Fruit fly (Drosophila melanogaster): ENCODE results near the gene CG31457.

The CG31457 gene

dm6 chr3R:23138992-23139633, 11.3 kb upstream of the CG31457 start (continued):
- TF ChIP-seq tll (GFP tag; optimal IDR thresholded peaks at IDR 0.05) (no peak), wor (GFP tag; IDR thresholded peaks at IDR 0.05) (no peak), CG13894 (tag; optimal IDR thresholded peaks at IDR 0.05) (peak; percentile 45), HLH3B (GFP tag; IDR thresholded peaks at IDR 0.05) (no peak), hbn (GFP tag; IDR thresholded peaks at IDR 0.05; ENCODE audit: partially characterized antibody) (no peak), ash1 (GFP tag; optimal IDR thresholded peaks at IDR 0.05) (no peak), CG7372 (GFP tag; IDR thresholded peaks at IDR 0.05) (no peak), Hand (GFP tag; optimal IDR thresholded peaks at IDR 0.05) (peak; percentile 5), CG18011 (GFP tag; optimal IDR thresholded peaks at IDR 0.05) (no peak), CG9797 (GFP tag; optimal IDR thresholded peaks at IDR 0.05) (no peak), CkIIα-i1 (GFP tag; IDR thresholded peaks at IDR 0.05) (no peak), CG17328 (GFP tag; IDR thresholded peaks at IDR 0.05) (no peak), zen (tag; optimal IDR thresholded peaks at IDR 0.05) (no peak), CG30020 (tag; optimal IDR thresholded peaks at IDR 0.05) (no peak), amos (GFP tag; IDR thresholded peaks at IDR 0.05; ENCODE audit: partially characterized antibody) (no peak), B-H1 (GFP tag; IDR thresholded peaks at IDR 0.05) (no peak), fd102C (GFP tag; optimal IDR thresholded peaks at IDR 0.05) (no peak), CG4617 (GFP tag; optimal IDR thresholded peaks at IDR 0.05; ENCODE audit: borderline replicate concordance) (no peak), CG14965 (GFP tag; optimal IDR thresholded peaks at IDR 0.05; ENCODE audit: borderline replicate concordance) (no peak), stc (GFP tag; IDR thresholded peaks at IDR 0.05) (no peak), CG15011 (GFP tag; optimal IDR thresholded peaks at IDR 0.05) (no peak), CG13624 (GFP tag; optimal IDR thresholded peaks at IDR 0.05) (no peak), CG7745 (tag; optimal IDR thresholded peaks at IDR 0.05) (no peak), Ssrp (tag; optimal IDR thresholded peaks at IDR 0.05) (no peak), CG13296 (GFP tag; optimal IDR thresholded peaks at IDR 0.05) (peak; percentile 52), CG14860 (GFP tag; IDR thresholded peaks at IDR 0.05; ENCODE audit: partially characterized antibody) (no peak), usp (GFP tag; optimal IDR thresholded peaks at IDR 0.05) (no peak), unpg (GFP tag; optimal IDR thresholded peaks at IDR 0.05) (peak; percentile 15), CG2889 (GFP tag; IDR thresholded peaks at IDR 0.05) (no peak), jumu (GFP tag; optimal IDR thresholded peaks at IDR 0.05) (no peak), B-H2 (GFP tag; optimal IDR thresholded peaks at IDR 0.05) (peak; percentile 11), repo (GFP tag; optimal IDR thresholded peaks at IDR 0.05) (no peak), bcd (GFP tag; optimal IDR thresholded peaks at IDR 0.05) (no peak), Asciz (GFP tag; optimal IDR thresholded peaks at IDR 0.05) (no peak), CG10959 (GFP tag; IDR thresholded peaks at IDR 0.05) (no peak), CG17385 (GFP tag; optimal IDR thresholded peaks at IDR 0.05) (peak; percentile 18), CG4404 (GFP tag; IDR thresholded peaks at IDR 0.05) (no peak), CG8478 (optimal IDR thresholded peaks at IDR 0.05) (no peak), gem (tag; optimal IDR thresholded peaks at IDR 0.05) (no peak), CrebB (tag; optimal IDR thresholded peaks at IDR 0.05) (peak; percentile 9), CG17829 (tag; optimal IDR thresholded peaks at IDR 0.05) (no peak), Elba2 (GFP tag; optimal IDR thresholded peaks at IDR 0.05) (no peak), YL-1 (GFP tag; optimal IDR thresholded peaks at IDR 0.05) (no peak), mirr (GFP tag; optimal IDR thresholded peaks at IDR 0.05) (peak; percentile 71), NFAT (GFP tag; IDR thresholded peaks at IDR 0.05) (no peak), CG6272 (GFP tag; IDR thresholded peaks at IDR 0.05) (no peak), chinmo (GFP tag; IDR thresholded peaks at IDR 0.05; ENCODE audit: partially characterized antibody) (0 out of 4 replicates have a peak, but pooled peaks have one; percentile 8), Six4 (GFP tag; optimal IDR thresholded peaks at IDR 0.05) (no peak), ro (GFP tag; IDR thresholded peaks at IDR 0.05) (no peak), CG32772 (GFP tag; IDR thresholded peaks at IDR 0.05) (no peak)
